Fruit fly (Drosophila melanogaster): ENCODE results near the gene CG1265.
A peak's percentile ranks its signal among the peaks of the same experiment; 100 is the strongest.

Gene CG1265

DNA sequence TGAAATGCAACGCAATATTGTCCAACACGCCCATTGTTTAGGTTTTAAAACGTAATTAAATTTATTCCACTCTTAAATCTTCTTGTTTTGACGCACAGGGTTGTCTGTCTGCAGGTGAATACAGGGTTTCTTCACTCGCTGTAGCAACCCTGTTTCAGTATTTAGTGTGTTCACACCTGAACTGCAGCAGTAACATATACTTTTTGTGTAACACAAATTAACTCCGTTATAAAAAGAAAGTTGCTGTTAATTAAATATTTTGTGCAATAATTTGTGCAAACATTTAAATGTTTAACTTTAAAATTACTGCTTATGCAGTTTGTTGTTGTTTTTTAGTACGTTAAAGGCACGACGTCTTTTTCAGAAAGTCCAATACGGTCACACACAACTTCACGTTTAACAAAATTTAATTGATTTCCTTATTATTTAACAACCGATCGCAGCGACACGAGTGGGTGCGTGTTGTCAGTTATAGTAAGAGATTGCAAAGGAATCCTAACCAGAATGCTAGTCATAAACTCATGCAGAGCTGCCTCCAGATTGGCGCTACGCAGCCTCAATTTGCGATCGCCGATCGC lies 37.6 kb downstream of the CG1265 start, which contains the start of the genes CG15012 and Fdx2 (continued):
- TF ChIP-seq CrebB (tag; optimal IDR thresholded peaks at IDR 0.05) (no peak), CkIIα-i1 (GFP tag; IDR thresholded peaks at IDR 0.05) (no peak), CG17802 (tag; optimal IDR thresholded peaks at IDR 0.05) (peak; percentile 88), CG8089 (GFP tag; optimal IDR thresholded peaks at IDR 0.05) (no peak), CG3726 (GFP tag; IDR thresholded peaks at IDR 0.05) (no peak), D (optimal IDR thresholded peaks at IDR 0.05) (no peak), D (GFP tag; optimal IDR thresholded peaks at IDR 0.05) (no peak), CG32767 (GFP tag; IDR thresholded peaks at IDR 0.05) (no peak), Six4 (GFP tag; optimal IDR thresholded peaks at IDR 0.05) (no peak), NfI (GFP tag; optimal IDR thresholded peaks at IDR 0.05) (no peak), CG8290 (GFP tag; optimal IDR thresholded peaks at IDR 0.05) (peak; percentile 23), CG8290 (tag; optimal IDR thresholded peaks at IDR 0.05) (peak in 1 of 2 experiments; percentile 41), psq (GFP tag; optimal IDR thresholded peaks at IDR 0.05) (no peak), nerfin-1 (tag; optimal IDR thresholded peaks at IDR 0.05) (peak; percentile 12), emc (GFP tag; optimal IDR thresholded peaks at IDR 0.05) (no peak), Rx (GFP tag; IDR thresholded peaks at IDR 0.05) (no peak), crp (GFP tag; optimal IDR thresholded peaks at IDR 0.05) (peak in 1 of 2 experiments; percentile 29), CG4328 (GFP tag; optimal IDR thresholded peaks at IDR 0.05) (no peak), Taf1 (GFP tag; IDR thresholded peaks at IDR 0.05) (no peak), en (GFP tag; optimal IDR thresholded peaks at IDR 0.05) (no peak), tll (GFP tag; optimal IDR thresholded peaks at IDR 0.05) (peak; percentile 12 to 15), Hr78 (GFP tag; optimal IDR thresholded peaks at IDR 0.05) (no peak), dpn (GFP tag; optimal IDR thresholded peaks at IDR 0.05) (peak; percentile 25 to 33), B-H2 (GFP tag; optimal IDR thresholded peaks at IDR 0.05) (no peak), pros (GFP tag; optimal IDR thresholded peaks at IDR 0.05) (no peak), CG12155 (GFP tag; optimal IDR thresholded peaks at IDR 0.05) (peak; percentile 12), toy (GFP tag; IDR thresholded peaks at IDR 0.05) (no peak), Xrp1 (GFP tag; IDR thresholded peaks at IDR 0.05) (no peak), CG18599 (GFP tag; optimal IDR thresholded peaks at IDR 0.05) (no peak), CG30403 (GFP tag; optimal IDR thresholded peaks at IDR 0.05) (no peak), NK7.1 (GFP tag; optimal IDR thresholded peaks at IDR 0.05) (no peak), ssp (GFP tag; IDR thresholded peaks at IDR 0.05) (peak; percentile 92), Sry-β (GFP tag; optimal IDR thresholded peaks at IDR 0.05) (no peak), ro (GFP tag; IDR thresholded peaks at IDR 0.05) (no peak), nau (GFP tag; optimal IDR thresholded peaks at IDR 0.05) (no peak), CG2120 (GFP tag; optimal IDR thresholded peaks at IDR 0.05) (peak; percentile 46), CG42726 (GFP tag; IDR thresholded peaks at IDR 0.05; ENCODE audit: partially characterized antibody) (no peak), eyg (GFP tag; optimal IDR thresholded peaks at IDR 0.05) (peak; percentile 9), Sox102F (GFP tag; optimal IDR thresholded peaks at IDR 0.05) (no peak), CG14965 (GFP tag; optimal IDR thresholded peaks at IDR 0.05; ENCODE audit: borderline replicate concordance) (no peak), CG10366 (GFP tag; IDR thresholded peaks at IDR 0.05) (peak; percentile 44), klu (GFP tag; IDR thresholded peaks at IDR 0.05) (no peak), Med (GFP tag) (peak; percentile 88), Nf-YC (tag; optimal IDR thresholded peaks at IDR 0.05) (peak; percentile 19), Asciz (GFP tag; optimal IDR thresholded peaks at IDR 0.05) (no peak), CG1832 (GFP tag; optimal IDR thresholded peaks at IDR 0.05) (no peak), Blimp-1 (GFP tag; optimal IDR thresholded peaks at IDR 0.05) (peak; percentile 22), NC2α (GFP tag; optimal IDR thresholded peaks at IDR 0.05) (no peak), ind (GFP tag; optimal IDR thresholded peaks at IDR 0.05) (peak; percentile 37), gfzf (GFP tag; optimal IDR thresholded peaks at IDR 0.05) (peak; percentile 95), Spps (tag; optimal IDR thresholded peaks at IDR 0.05) (no peak)
